Fruit fly (Drosophila melanogaster) whole organism, prepupa: ENCODE results near the gene CG15140.

Experiments used
- Gug ChIP-seq: fragments of 200-800 bp; sonication (Bioruptor generic); IDR thresholded peaks from 2 replicates; pipeline ENCODE4 v1.3.6; 2022; ENCODE audit warnings: missing biosample characterization, missing genetic modification characterization
- cyc ChIP-seq: fragments of 200-800 bp; sonication (Bioruptor generic); optimal IDR thresholded peaks from 3 replicates; lab custom pipeline; 2016; ENCODE audit warnings: missing biosample characterization, missing genetic modification characterization
- fd85E ChIP-seq: fragments of 200-800 bp; sonication (Bioruptor generic); optimal IDR thresholded peaks from 3 replicates; lab custom pipeline; 2016; ENCODE audit warnings: missing biosample characterization, missing genetic modification characterization

DNA sequence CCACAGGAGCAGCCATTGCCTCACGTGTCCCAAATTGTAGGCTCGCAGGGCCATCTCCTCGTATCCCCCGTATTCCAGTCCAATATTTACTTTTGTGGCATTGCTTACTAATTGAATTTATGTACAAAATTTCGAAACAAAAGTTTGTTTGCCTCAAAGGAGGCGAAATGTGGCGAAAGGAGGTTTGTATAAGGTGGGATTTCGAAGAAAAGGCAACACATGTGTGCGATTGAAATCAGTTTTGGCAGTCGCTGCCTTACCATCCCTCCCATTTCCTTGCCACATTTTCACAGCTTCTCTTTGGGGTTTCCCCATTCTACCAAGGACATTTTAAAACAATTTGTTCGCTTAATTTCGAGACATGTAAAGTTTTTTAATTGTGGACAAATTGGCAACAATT lies 34.6 kb downstream of the CG15140 start, which contains the start of gene CG45691:
- TF ChIP-seq fd85E (GFP tag; lab: Kevin White, UChicago) (no peak), Gug (no peak), cyc (GFP tag; lab: Kevin White, UChicago) (no peak)
